Worm (Caenorhabditis elegans) whole organism, L4/young adult: ENCODE data around the gene D1022.9.

Experiments
- W03F9.2 ChIP-seq: fragments of 150-350 bp; optimal IDR thresholded peaks from 2 replicates; lab custom pipeline; 2014; ENCODE audit warnings: missing biosample characterization, missing genetic modification characterization
- dao-5 ChIP-seq: sonication (generic microtip); optimal IDR thresholded peaks from 2 replicates; lab custom pipeline; 2016; ENCODE audit warnings: missing genotype, missing genetic modification characterization, moderate library complexity, missing compliant biosample characterization
- him-1 ChIP-seq: sonication (generic microtip); optimal IDR thresholded peaks from 2 replicates; lab custom pipeline; 2016; ENCODE audit warnings: missing genotype, missing genetic modification reagents, missing genetic modification characterization, missing compliant biosample characterization

Gene D1022.9

DNA sequence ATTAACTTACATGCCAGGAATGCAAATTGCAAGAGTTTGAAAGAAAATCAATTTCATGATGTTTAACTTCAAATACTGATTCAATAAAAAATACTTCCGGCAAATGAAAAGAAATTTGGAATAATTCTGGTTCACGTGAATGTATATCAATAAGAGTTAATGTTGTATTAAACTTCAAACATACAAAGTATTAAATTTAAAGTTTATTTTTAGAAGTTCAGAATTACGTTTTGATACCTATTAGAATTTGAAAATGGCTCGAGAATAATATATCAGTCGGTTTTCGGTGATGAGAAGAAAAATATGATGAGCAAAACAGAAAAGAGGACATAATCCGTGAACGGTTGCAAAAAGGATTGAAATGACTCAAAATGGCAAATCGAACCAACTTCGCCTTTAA, at the start of gene D1022.9:
Gene D1022.9 (minus strand): TSS at position 101 of the 400 bp plus-strand sequence.
- TF ChIP-seq W03F9.2 (tag; lab: Kevin White, UChicago) (no peak), him-1 (no peak), dao-5 (tag; lab: Kevin White, UChicago) (no peak)

DNA sequence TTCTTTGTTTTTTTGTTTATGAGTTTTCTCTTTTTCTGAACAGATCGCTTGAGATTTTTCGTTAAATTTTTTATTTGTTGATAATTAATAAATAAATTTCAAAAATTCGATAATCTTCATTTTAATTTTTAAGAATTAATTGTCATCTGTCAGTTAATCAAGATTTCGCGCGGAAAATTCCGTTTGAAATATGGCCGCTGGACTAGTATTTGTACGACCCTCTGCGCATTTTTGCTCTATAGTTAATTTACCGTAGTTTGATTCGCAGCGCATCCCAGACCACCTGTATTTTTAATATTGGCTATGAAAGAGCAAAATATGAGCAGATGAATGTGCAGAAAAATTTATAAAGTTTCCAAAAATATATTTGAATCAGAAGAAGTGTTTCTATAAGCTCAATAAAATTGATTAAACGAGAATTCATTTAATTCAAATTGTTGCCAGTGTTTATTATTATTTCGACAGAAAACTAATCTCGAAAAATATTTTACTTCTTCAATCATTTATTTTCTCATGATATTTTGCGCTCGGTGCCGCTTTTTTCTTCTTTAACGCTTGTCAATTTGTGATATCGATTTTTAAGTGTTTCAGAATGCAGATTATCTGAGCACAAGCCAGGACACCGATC, 48.2 kb upstream of the D1022.9 start, which contains the start of gene nfi-1:
Gene nfi-1 (plus strand): TSS at position 578 of the 628 bp plus-strand sequence.
- TF ChIP-seq dao-5 (tag; lab: Kevin White, UChicago) (no peak), him-1 (no peak), W03F9.2 (tag; lab: Kevin White, UChicago) (no peak)

DNA sequence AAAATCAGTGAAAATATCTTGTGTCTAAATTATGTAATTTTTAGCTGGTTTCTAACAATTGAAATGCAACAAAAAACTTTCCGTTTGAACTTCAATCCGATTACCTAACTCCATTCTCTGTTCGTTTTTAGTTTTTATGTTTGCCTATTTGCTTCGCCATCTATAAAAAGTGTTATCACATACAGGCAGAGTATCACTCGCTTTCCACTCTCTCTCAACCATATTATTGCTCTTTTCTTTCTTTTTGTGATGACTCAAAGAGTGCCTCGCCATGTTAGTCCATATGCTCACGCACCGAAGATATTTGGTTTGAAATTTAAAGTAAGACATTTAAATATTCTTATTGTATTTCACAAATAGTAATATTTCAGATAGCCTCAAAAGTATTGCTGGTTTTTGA, 45.4 kb upstream of the D1022.9 start, which contains the start of gene ZK1290.13:
Gene ZK1290.13 (plus strand): TSS at position 73 of the 400 bp plus-strand sequence.
- no peak for TF ChIP-seq dao-5 (tag; lab: Kevin White, UChicago)
- TF ChIP-seq W03F9.2 (tag; lab: Kevin White, UChicago) = no peak
- no peak for TF ChIP-seq him-1

ce11 chrII:7534369-7534768, 44.9 kb upstream of the D1022.9 start, which contains the start of gene wrt-10:
wrt-10 (minus strand) TSS chrII:7534563.
- no peak for TF ChIP-seq dao-5 (tag; lab: Kevin White, UChicago)
- no peak for TF ChIP-seq him-1
- no peak for TF ChIP-seq W03F9.2 (tag; lab: Kevin White, UChicago)

DNA sequence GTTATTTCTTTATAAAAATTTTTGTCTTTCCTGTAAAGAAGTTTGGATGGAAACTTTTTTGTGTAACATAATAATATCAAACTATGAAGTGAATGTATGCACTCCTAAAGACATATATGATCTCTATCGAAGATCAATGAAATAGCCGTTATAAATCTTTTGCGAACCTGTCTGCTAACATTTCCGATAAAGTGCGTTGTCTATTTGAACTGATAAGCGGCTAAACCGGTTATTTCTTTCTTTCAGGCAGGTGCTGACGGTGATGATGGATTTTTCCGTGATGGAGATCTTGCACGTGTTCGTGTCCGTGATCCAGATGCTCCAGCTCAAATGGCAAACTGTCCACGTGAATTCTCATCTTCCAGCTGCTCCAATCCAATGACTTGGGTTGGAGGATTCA, 42.0 kb upstream of the D1022.9 start:
- no peak for TF ChIP-seq dao-5 (tag; lab: Kevin White, UChicago)
- TF ChIP-seq W03F9.2 (tag; lab: Kevin White, UChicago) = no peak

DNA sequence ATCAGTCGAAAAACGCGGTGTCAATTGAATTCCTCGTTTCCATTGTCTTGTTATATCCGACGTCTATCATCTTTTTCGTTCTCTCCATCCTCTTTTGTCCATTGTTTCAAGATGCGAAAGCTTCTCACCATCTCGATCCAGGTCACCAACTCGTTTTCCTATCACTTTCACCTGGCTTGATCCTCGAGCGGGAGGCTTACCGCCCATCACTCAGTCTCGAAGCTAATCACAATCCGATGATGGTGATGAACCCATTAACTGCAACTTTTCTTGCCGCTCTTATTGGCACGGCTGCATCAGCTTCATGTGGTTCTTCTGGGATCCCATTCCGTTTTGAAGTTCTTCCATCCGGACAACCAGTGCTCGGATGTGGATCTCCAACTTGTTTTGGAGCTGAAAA, 41.4 kb upstream of the D1022.9 start, which contains the start of gene wrt-1:
Gene wrt-1 (plus strand): TSS at position 53 of the 400 bp plus-strand sequence.
- TF ChIP-seq dao-5 (tag; lab: Kevin White, UChicago) (no peak), him-1 (no peak), W03F9.2 (tag; lab: Kevin White, UChicago) (no peak)

DNA sequence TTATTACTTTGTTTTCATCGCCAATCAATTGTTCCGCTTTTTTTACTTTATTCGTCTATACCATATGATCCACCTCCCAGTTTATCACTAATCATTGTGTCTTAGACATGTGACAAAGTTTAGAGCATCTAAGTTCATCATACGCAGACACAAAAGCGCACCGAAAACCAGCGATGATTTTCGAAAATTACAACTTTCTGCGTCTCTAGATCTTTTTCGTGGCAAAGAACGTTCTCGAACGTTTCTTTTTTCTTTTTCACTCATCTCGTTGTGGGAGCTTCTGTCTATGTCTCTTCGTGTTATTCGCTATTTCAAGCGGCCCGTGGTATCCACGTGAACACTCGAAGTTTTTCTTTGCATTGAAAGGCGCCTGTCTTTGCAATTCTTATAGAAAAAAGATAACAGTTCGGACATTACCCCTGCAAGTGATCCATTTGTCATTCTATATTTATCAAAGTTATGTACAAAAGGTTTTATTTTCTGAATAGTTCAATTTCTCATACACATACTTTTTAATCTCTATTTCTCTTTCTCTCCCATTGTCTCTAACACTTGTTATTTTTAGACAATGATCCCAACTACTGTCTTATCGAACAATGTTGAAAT, 39.7 kb upstream of the D1022.9 start, which contains the start of gene ZK1290.5:
Gene ZK1290.5 (plus strand): TSS at position 566 of the 606 bp plus-strand sequence.
- TF ChIP-seq W03F9.2 (tag; lab: Kevin White, UChicago) (peak; percentile 88), him-1 (no peak)

DNA sequence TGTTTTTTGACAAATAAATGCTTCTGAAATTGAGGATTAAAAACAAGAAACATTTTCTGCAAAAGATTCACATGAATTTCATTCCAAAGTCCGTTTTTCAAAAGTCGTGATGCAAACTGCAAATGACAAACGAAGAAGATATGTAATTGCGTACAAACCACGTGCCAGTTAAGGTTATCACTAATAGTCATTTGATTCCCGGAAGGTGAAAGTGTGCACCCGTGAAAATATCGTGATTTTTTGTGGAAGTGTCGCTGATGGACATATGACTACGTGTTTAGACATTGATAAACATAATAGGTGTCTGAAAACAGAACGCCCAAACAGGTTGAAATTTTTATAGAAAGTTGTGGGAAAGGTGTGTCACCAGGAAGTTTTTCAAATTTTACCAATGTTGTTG, 38.7 kb upstream of the D1022.9 start:
- TF ChIP-seq dao-5 (tag; lab: Kevin White, UChicago) = no peak
- no peak for TF ChIP-seq him-1
- TF ChIP-seq W03F9.2 (tag; lab: Kevin White, UChicago) = no peak

DNA sequence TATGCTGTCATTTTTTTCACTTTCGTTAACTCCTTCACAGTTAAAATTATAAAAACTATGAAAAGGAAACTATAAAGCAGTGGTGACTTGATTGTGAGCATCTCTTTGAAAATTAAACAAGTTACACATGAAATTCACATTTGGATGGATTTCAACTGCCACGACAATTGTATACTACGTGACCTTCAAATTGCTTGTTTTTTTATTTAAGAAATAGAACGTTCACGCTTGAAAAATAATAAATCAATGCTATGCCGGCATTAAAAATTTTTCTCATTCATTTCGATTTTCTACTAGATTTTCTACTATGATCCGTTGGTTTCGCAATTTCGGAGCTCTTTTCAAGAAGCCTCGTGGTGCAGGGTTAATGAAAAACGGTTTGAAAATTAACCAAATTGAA, 36.0 kb upstream of the D1022.9 start, which contains the start of the genes ZK1290.7 and rnh-1.1:
Gene ZK1290.7 (minus strand): TSS at position 101 of the 400 bp plus-strand sequence.
Gene rnh-1.1 (plus strand): TSS at position 281 of the 400 bp plus-strand sequence.
- TF ChIP-seq dao-5 (tag; lab: Kevin White, UChicago) = no peak
- no peak for TF ChIP-seq him-1
- no peak for TF ChIP-seq W03F9.2 (tag; lab: Kevin White, UChicago)

DNA sequence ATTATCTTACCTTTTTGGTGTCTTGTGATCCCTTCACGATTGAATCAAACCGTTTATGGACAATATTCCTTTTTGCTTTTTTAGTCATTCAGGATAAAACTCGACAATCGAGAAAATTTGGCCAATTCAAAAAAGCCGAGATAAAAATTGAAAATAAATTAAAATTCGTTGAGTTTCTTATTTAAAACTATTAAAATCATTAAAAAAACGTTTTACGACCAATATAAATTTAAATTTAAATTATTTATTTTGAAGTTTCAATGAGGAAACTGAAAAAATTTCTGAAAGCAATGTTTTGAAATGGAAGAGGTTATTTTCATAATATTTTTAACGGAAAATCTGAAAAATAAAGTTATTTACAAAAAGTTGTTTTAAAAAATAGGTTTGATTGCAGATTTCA, 33.8 kb upstream of the D1022.9 start, which contains the start of gene ZK1290.15:
Gene ZK1290.15 (plus strand): TSS at position 301 of the 400 bp plus-strand sequence.
- TF ChIP-seq him-1 = no peak
- TF ChIP-seq W03F9.2 (tag; lab: Kevin White, UChicago) = no peak
- no peak for TF ChIP-seq dao-5 (tag; lab: Kevin White, UChicago)

- TF ChIP-seq him-1 (no peak), dao-5 (tag; lab: Kevin White, UChicago) (no peak), W03F9.2 (tag; lab: Kevin White, UChicago) (no peak)
Observed at ce11 chrII:7521420-7521819, 31.9 kb upstream of the D1022.9 start.

- no peak for TF ChIP-seq dao-5 (tag; lab: Kevin White, UChicago)
- no peak for TF ChIP-seq him-1
- no peak for TF ChIP-seq W03F9.2 (tag; lab: Kevin White, UChicago)
Observed at ce11 chrII:7519221-7519620, 29.7 kb upstream of the D1022.9 start, which contains the start of gene glb-9. glb-9 (minus strand) TSS chrII:7519321.

DNA sequence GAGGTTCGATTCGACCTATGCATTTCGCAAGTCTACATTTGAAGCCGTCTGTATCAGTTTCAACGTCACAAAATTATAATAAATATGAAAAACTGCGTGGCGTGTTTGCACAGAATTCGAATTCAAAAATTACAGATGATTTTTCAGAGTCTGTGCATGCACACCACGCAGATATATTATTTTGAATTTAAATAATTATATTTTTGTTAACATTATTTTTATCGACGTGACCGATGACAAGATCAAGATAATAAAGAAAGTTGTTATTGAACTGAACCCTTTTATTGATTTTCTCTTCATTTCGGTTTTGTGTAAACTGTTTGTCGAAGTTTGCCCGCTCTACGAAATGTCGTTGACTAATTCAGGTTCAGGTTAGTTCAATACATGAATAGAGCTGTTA, 15.5 kb upstream of the D1022.9 start, which contains the start of gene C28F5.1:
Gene C28F5.1 (plus strand): TSS at position 301 of the 400 bp plus-strand sequence.
- TF ChIP-seq him-1 (no peak), dao-5 (tag; lab: Kevin White, UChicago) (no peak), W03F9.2 (tag; lab: Kevin White, UChicago) (no peak)

DNA sequence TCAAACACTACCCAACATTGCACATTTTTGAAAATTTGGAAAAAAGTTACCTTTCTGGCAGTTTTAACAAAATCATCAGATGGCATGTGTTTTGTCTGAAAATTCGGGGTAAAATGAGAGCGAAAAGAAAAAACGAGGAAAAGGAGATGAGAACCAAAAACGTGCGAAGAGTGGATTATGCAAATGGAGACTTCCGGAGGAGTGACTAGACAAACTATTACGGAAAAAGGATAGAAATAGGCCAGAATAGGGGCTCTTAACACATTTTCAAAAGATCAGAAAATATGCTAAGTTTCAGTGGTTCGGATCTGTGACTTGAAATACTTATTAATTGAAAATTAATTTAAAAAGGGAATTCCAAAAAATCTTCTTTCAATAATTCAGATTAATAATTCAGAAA, 9.9 kb upstream of the D1022.9 start, which contains the start of gene srab-14:
Gene srab-14 (minus strand): TSS at position 101 of the 400 bp plus-strand sequence.
- TF ChIP-seq W03F9.2 (tag; lab: Kevin White, UChicago) (no peak), him-1 (no peak), dao-5 (tag; lab: Kevin White, UChicago) (no peak)
